Fruit fly (Drosophila melanogaster): ENCODE data around the gene CG10254.

Gene CG10254

dm6 chr3R:23722680-23723372 is 28.0 kb upstream of the CG10254 start, which contains the start of gene CG10365 (continued):
- TF ChIP-seq Eip93F (GFP tag; optimal IDR thresholded peaks at IDR 0.05) (peak; percentile 44), Hr39 (GFP tag; optimal IDR thresholded peaks at IDR 0.05) (peak; percentile 32), dac (GFP tag; optimal IDR thresholded peaks at IDR 0.05) (peak; percentile 7), svp (GFP tag) (peak; percentile 91), fd59A (GFP tag; optimal IDR thresholded peaks at IDR 0.05) (peak; percentile 64), Eip78C (GFP tag) (peak; percentile 98), CG31627 (GFP tag; optimal IDR thresholded peaks at IDR 0.05) (peak; percentile 52), Lpt (GFP tag; optimal IDR thresholded peaks at IDR 0.05) (peak; percentile 87), CG3919 (GFP tag; optimal IDR thresholded peaks at IDR 0.05) (peak; percentile 92), ss (GFP tag; optimal IDR thresholded peaks at IDR 0.05) (peak; percentile 83 to 86), CG7368 (GFP tag; optimal IDR thresholded peaks at IDR 0.05) (peak; percentile 89), lz (GFP tag; optimal IDR thresholded peaks at IDR 0.05) (peak; percentile 69), Ets21C (GFP tag; optimal IDR thresholded peaks at IDR 0.05) (no peak), eg (GFP tag; IDR thresholded peaks at IDR 0.05) (peak; percentile 95), Smox (GFP tag; optimal IDR thresholded peaks at IDR 0.05) (peak; percentile 87), CG15336 (GFP tag; IDR thresholded peaks at IDR 0.05) (peak; percentile 97)

dm6 chr3R:23721936-23722335 is 27.2 kb upstream of the CG10254 start:
- TF ChIP-seq cyc (GFP tag; optimal IDR thresholded peaks at IDR 0.05) (peak; percentile 7), svp (GFP tag) (peak; percentile 65), fkh (GFP tag; optimal IDR thresholded peaks at IDR 0.05) (peak; percentile 97), acj6 (GFP tag; optimal IDR thresholded peaks at IDR 0.05) (no peak), lz (GFP tag; optimal IDR thresholded peaks at IDR 0.05) (peak; percentile 18), eg (GFP tag; IDR thresholded peaks at IDR 0.05) (no peak), CG32006 (GFP tag; optimal IDR thresholded peaks at IDR 0.05) (no peak), Hr39 (GFP tag; optimal IDR thresholded peaks at IDR 0.05) (peak; percentile 13), CG3032 (tag; optimal IDR thresholded peaks at IDR 0.05) (peak; percentile 20), Smox (GFP tag; optimal IDR thresholded peaks at IDR 0.05) (peak; percentile 6), CG31627 (GFP tag; optimal IDR thresholded peaks at IDR 0.05) (peak; percentile 33)

dm6 chr3R:23721525-23721924 is 26.7 kb upstream of the CG10254 start, which contains the start of gene CG10232:
TSS of gene CG10232 (minus strand) at chr3R:23721625.
- TF ChIP-seq Ets21C (GFP tag; optimal IDR thresholded peaks at IDR 0.05): no peak

- no peak for TF ChIP-seq vri (GFP tag; optimal IDR thresholded peaks at IDR 0.05)
- TF ChIP-seq Hr38 (GFP tag; optimal IDR thresholded peaks at IDR 0.05): no peak
- TF ChIP-seq spab (GFP tag; optimal IDR thresholded peaks at IDR 0.05): no peak
- TF ChIP-seq CG8319 (GFP tag; optimal IDR thresholded peaks at IDR 0.05): no peak
- no peak for TF ChIP-seq Eip75B (GFP tag; optimal IDR thresholded peaks at IDR 0.05)
- TF ChIP-seq CG31627 (GFP tag; optimal IDR thresholded peaks at IDR 0.05): no peak
- no peak for TF ChIP-seq Sox14 (GFP tag; optimal IDR thresholded peaks at IDR 0.05)
- TF ChIP-seq Blimp-1 (GFP tag; optimal IDR thresholded peaks at IDR 0.05): no peak
Measured at dm6 chr3R:23718297-23718941, 23.6 kb upstream of the CG10254 start, which contains the start of gene nau. TSS of gene nau (minus strand) at chr3R:23718357.

- no peak for TF ChIP-seq dsx (GFP tag; optimal IDR thresholded peaks at IDR 0.05; ENCODE audit: poor library complexity, severe bottlenecking)
- TF ChIP-seq vri (GFP tag; optimal IDR thresholded peaks at IDR 0.05): peak; percentile 65
Measured at dm6 chr3R:23714852-23715251, 20.1 kb upstream of the CG10254 start.

- peak; percentile 51 for TF ChIP-seq Ets96B (tag; optimal IDR thresholded peaks at IDR 0.05)
- peak; percentile 41 for TF ChIP-seq dsx (GFP tag; optimal IDR thresholded peaks at IDR 0.05; ENCODE audit: poor library complexity, severe bottlenecking)
- TF ChIP-seq esn (GFP tag; optimal IDR thresholded peaks at IDR 0.05): peak; percentile 93
- no peak for TF ChIP-seq CG4318 (GFP tag; optimal IDR thresholded peaks at IDR 0.05)
- peak; percentile 69 for TF ChIP-seq CG3919 (GFP tag; optimal IDR thresholded peaks at IDR 0.05)
- TF ChIP-seq Sox102F (GFP tag; optimal IDR thresholded peaks at IDR 0.05): peak; percentile 82
- TF ChIP-seq Met (GFP tag; optimal IDR thresholded peaks at IDR 0.05): peak; percentile 90
- TF ChIP-seq achi (GFP tag; optimal IDR thresholded peaks at IDR 0.05): peak; percentile 79
- peak in 1 of 2 experiments; percentile 75 for TF ChIP-seq ss (GFP tag; optimal IDR thresholded peaks at IDR 0.05)
- TF ChIP-seq fd85E (GFP tag; optimal IDR thresholded peaks at IDR 0.05): no peak
- TF ChIP-seq cyc (GFP tag; optimal IDR thresholded peaks at IDR 0.05): peak; percentile 74
- TF ChIP-seq CG15336 (GFP tag; IDR thresholded peaks at IDR 0.05): peak; percentile 61
- TF ChIP-seq Blimp-1 (GFP tag; optimal IDR thresholded peaks at IDR 0.05): peak; percentile 11
- peak; percentile 63 for TF ChIP-seq Sox15 (GFP tag; optimal IDR thresholded peaks at IDR 0.05)
- TF ChIP-seq CG9139 (GFP tag; optimal IDR thresholded peaks at IDR 0.05): peak; percentile 52
- TF ChIP-seq CG11902 (GFP tag; optimal IDR thresholded peaks at IDR 0.05): peak; percentile 67
- TF ChIP-seq Hr39 (GFP tag; optimal IDR thresholded peaks at IDR 0.05): peak; percentile 91
Measured at dm6 chr3R:23713901-23714300, 19.1 kb upstream of the CG10254 start.

All from whole organism, prepupa.